Fruit fly (Drosophila melanogaster): ENCODE data around the gene CG46320.

CG46320 gene

DNA sequence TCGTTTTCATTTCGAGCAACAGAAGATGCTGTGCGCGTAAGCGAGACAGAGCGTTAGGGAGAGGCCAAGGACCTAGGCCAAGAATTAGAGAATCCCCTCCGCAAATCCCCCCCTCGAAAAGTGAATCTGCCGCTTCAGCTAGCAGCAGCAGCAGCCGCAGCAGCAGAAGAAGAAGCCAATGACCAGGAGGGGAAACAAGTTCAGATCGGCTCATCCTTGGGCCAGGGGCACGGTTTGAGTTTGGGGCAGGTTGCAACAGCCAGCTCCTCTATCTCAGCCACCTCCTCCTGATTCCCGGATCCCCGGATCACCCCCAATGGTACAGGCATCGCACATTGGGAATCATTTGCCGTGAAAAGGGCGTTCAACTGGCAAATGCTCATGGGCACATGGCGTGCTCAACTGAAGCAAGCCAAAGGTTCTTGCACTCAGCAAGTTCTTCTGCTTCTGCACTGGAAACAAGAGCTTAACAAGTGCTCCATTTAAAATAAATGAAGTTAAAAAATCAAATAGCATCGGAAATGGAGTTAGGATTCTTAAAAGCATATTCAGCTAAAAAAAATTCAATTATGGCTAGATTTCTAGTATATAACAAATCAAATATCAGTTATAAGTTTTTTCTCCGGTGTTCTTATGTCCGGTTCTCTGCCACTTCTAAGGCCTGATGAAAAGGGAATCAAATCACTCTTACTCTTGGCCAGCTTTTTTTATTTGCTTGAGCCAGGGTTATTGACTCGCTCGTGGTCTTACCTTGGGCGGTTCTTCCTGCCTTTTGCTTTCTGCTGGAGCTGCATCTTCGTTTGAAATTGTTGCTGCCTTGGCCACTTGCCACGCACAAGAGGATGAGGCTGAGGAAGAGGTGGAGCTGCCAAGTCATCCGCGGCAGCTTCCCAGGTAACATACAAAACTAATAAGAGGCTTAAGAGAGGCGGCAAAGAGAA lies 30.4 kb upstream of the CG46320 start:
- TF ChIP-seq CG32121 (GFP tag; IDR thresholded peaks at IDR 0.05) = no peak
- no peak for TF ChIP-seq fd96Ca (GFP tag; IDR thresholded peaks at IDR 0.05)
- peak; percentile 34 for TF ChIP-seq CG34367 (tag; optimal IDR thresholded peaks at IDR 0.05)
- peak; percentile 10 for TF ChIP-seq D1 (tag; optimal IDR thresholded peaks at IDR 0.05)
- TF ChIP-seq CG9948 (tag; optimal IDR thresholded peaks at IDR 0.05) = peak; percentile 88
- TF ChIP-seq CG4496 (GFP tag; IDR thresholded peaks at IDR 0.05) = peak; percentile 43; the same call in 1 of the 3 replicates
- peak; percentile 48 for TF ChIP-seq CG8301 (tag; optimal IDR thresholded peaks at IDR 0.05)
- TF ChIP-seq rn (GFP tag; IDR thresholded peaks at IDR 0.05) = no peak
- no peak for TF ChIP-seq CG15710 (tag; optimal IDR thresholded peaks at IDR 0.05)
- TF ChIP-seq CG13204 (GFP tag; optimal IDR thresholded peaks at IDR 0.05) = no peak
- TF ChIP-seq CG14655 (GFP tag; optimal IDR thresholded peaks at IDR 0.05) = peak; percentile 85
- TF ChIP-seq CG8159 (tag; optimal IDR thresholded peaks at IDR 0.05) = peak; percentile 36
- TF ChIP-seq Pif1B (GFP tag; optimal IDR thresholded peaks at IDR 0.05) = peak; percentile 50
- TF ChIP-seq CG12605 (GFP tag; IDR thresholded peaks at IDR 0.05) = peak; percentile 67
- TF ChIP-seq gl (tag; optimal IDR thresholded peaks at IDR 0.05) = no peak
- TF ChIP-seq CG17806 (tag; optimal IDR thresholded peaks at IDR 0.05) = peak; percentile 80
- peak; percentile 85 for TF ChIP-seq EcR (GFP tag; optimal IDR thresholded peaks at IDR 0.05)
- TF ChIP-seq Snoo (tag; optimal IDR thresholded peaks at IDR 0.05) = no peak
- peak; percentile 33 for TF ChIP-seq Pif1A (GFP tag; optimal IDR thresholded peaks at IDR 0.05)

dm6 chr3L:5634188-5634894 lies 29.6 kb upstream of the CG46320 start:
- TF ChIP-seq CG14655 (GFP tag; optimal IDR thresholded peaks at IDR 0.05) (no peak), CG34367 (tag; optimal IDR thresholded peaks at IDR 0.05) (no peak), CG32121 (GFP tag; IDR thresholded peaks at IDR 0.05) (no peak), CG8159 (tag; optimal IDR thresholded peaks at IDR 0.05) (no peak), Snoo (tag; optimal IDR thresholded peaks at IDR 0.05) (peak; percentile 3), CG13204 (GFP tag; optimal IDR thresholded peaks at IDR 0.05) (peak; percentile 17), EcR (GFP tag; optimal IDR thresholded peaks at IDR 0.05) (peak; percentile 98), CG4496 (GFP tag; IDR thresholded peaks at IDR 0.05) (0 out of 3 replicates have a peak, but pooled peaks have one; percentile 37), CG10348 (GFP tag; IDR thresholded peaks at IDR 0.05) (no peak)

- TF ChIP-seq CG17806 (tag; optimal IDR thresholded peaks at IDR 0.05) (peak; percentile 54), CG10348 (GFP tag; IDR thresholded peaks at IDR 0.05) (no peak), Ets98B (GFP tag; IDR thresholded peaks at IDR 0.05) (no peak), CG8159 (tag; optimal IDR thresholded peaks at IDR 0.05) (peak; percentile 55), Snoo (tag; optimal IDR thresholded peaks at IDR 0.05) (no peak), CG4496 (GFP tag; IDR thresholded peaks at IDR 0.05) (no peak), CG34367 (tag; optimal IDR thresholded peaks at IDR 0.05) (peak; percentile 23), CG8301 (tag; optimal IDR thresholded peaks at IDR 0.05) (peak; percentile 41), CG14655 (GFP tag; optimal IDR thresholded peaks at IDR 0.05) (peak; percentile 42), CG9948 (tag; optimal IDR thresholded peaks at IDR 0.05) (peak; percentile 50), CG13204 (GFP tag; optimal IDR thresholded peaks at IDR 0.05) (peak; percentile 22), Pif1A (GFP tag; optimal IDR thresholded peaks at IDR 0.05) (peak; percentile 25), CG32121 (GFP tag; IDR thresholded peaks at IDR 0.05) (no peak), EcR (GFP tag; optimal IDR thresholded peaks at IDR 0.05) (peak; percentile 89), CG15710 (tag; optimal IDR thresholded peaks at IDR 0.05) (peak; percentile 29), CG12605 (GFP tag; IDR thresholded peaks at IDR 0.05) (no peak), rn (GFP tag; IDR thresholded peaks at IDR 0.05) (no peak)
These were observed 28.5 kb upstream of the CG46320 start for dm6 chr3L:5635237-5636025.

DNA sequence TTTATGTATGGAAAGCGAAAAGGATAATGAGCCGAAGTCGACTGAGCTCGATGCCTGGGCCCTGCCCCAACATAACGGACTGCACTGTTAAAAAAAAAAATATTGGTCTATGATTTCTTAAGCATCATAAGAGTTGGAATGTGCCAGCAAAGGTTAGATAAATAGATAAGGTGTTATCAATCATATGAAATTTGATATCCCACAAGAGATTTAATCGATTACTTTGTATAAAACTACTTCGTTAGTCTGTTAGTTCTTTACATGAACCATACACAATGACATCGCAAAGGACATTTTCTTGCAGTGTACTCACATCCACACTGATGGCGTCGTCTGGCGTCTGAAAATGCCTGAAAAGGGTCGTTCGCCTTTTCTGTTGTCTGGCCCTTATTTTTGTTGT lies 26.4 kb upstream of the CG46320 start:
- no peak for TF ChIP-seq fd96Ca (GFP tag; IDR thresholded peaks at IDR 0.05)
- no peak for TF ChIP-seq CG12605 (GFP tag; IDR thresholded peaks at IDR 0.05)
- no peak for TF ChIP-seq CG10348 (GFP tag; IDR thresholded peaks at IDR 0.05)
- no peak for TF ChIP-seq CG4496 (GFP tag; IDR thresholded peaks at IDR 0.05)
- no peak for TF ChIP-seq gl (tag; optimal IDR thresholded peaks at IDR 0.05)
- peak; percentile 49 for TF ChIP-seq CG14655 (GFP tag; optimal IDR thresholded peaks at IDR 0.05)
- TF ChIP-seq EcR (GFP tag; optimal IDR thresholded peaks at IDR 0.05) = peak; percentile 67
- TF ChIP-seq CG13204 (GFP tag; optimal IDR thresholded peaks at IDR 0.05) = no peak
- peak; percentile 47 for TF ChIP-seq CG8301 (tag; optimal IDR thresholded peaks at IDR 0.05)
- no peak for TF ChIP-seq D1 (tag; optimal IDR thresholded peaks at IDR 0.05)
- peak; percentile 62 for TF ChIP-seq CG15710 (tag; optimal IDR thresholded peaks at IDR 0.05)
- TF ChIP-seq CG9948 (tag; optimal IDR thresholded peaks at IDR 0.05) = peak; percentile 58
- peak; percentile 59 for TF ChIP-seq CG17806 (tag; optimal IDR thresholded peaks at IDR 0.05)
- TF ChIP-seq CG32121 (GFP tag; IDR thresholded peaks at IDR 0.05) = no peak
- TF ChIP-seq Snoo (tag; optimal IDR thresholded peaks at IDR 0.05) = peak; percentile 45
- no peak for TF ChIP-seq Ets98B (GFP tag; IDR thresholded peaks at IDR 0.05)
- TF ChIP-seq Pif1A (GFP tag; optimal IDR thresholded peaks at IDR 0.05) = peak; percentile 63
- TF ChIP-seq rn (GFP tag; IDR thresholded peaks at IDR 0.05) = no peak
- TF ChIP-seq CG8159 (tag; optimal IDR thresholded peaks at IDR 0.05) = peak; percentile 76
- TF ChIP-seq CG34367 (tag; optimal IDR thresholded peaks at IDR 0.05) = peak; percentile 36
- TF ChIP-seq Pif1B (GFP tag; optimal IDR thresholded peaks at IDR 0.05) = peak; percentile 16
